Worm (Caenorhabditis elegans) whole organism, late embryonic: ENCODE measurements around the gene M02F4.2.

Experiments
- C08G9.2 ChIP-seq: sonication (generic microtip); optimal IDR thresholded peaks from 2 replicates; lab custom pipeline; 2016; ENCODE audit warnings: mild to moderate bottlenecking, missing genetic modification characterization, moderate library complexity, missing compliant biosample characterization
- C38D4.7 ChIP-seq: fragments of 200-800 bp; sonication (Bioruptor generic); optimal IDR thresholded peaks from 2 replicates; lab custom pipeline; 2018; ENCODE audit warnings: mild to moderate bottlenecking, missing genetic modification characterization, moderate library complexity, missing compliant biosample characterization
- F13H6.1 ChIP-seq: sonication (generic microtip); optimal IDR thresholded peaks from 2 replicates; lab custom pipeline; 2016; ENCODE audit warnings: missing genetic modification characterization, missing compliant biosample characterization
- K09A11.1 ChIP-seq: sonication (generic microtip); optimal IDR thresholded peaks from 2 replicates; lab custom pipeline; 2017; ENCODE audit warnings: antibody characterized with exemption, mild to moderate bottlenecking, missing genetic modification characterization, missing compliant biosample characterization; ENCODE audit not compliant: insufficient read depth
- T23F11.4 ChIP-seq: fragments of 200-800 bp; sonication (Bioruptor generic); optimal IDR thresholded peaks from 2 replicates; lab custom pipeline; 2018; ENCODE audit warnings: mild to moderate bottlenecking, missing genetic modification characterization, missing compliant biosample characterization
- Y22D7AL.16 ChIP-seq: sonication (generic microtip); optimal IDR thresholded peaks from 2 replicates; lab custom pipeline; 2016; ENCODE audit warnings: missing genetic modification characterization, missing compliant biosample characterization
- ahr-1 ChIP-seq: sonication (generic microtip); optimal IDR thresholded peaks from 2 replicates; lab custom pipeline; 2016; ENCODE audit warnings: missing genetic modification characterization, missing compliant biosample characterization
- ceh-14 ChIP-seq: sonication (generic microtip); optimal IDR thresholded peaks from 2 replicates; lab custom pipeline; 2016; ENCODE audit warnings: missing genotype, missing genetic modification characterization, missing compliant biosample characterization
- ceh-19 ChIP-seq: fragments of 200-800 bp; sonication (Bioruptor generic); optimal IDR thresholded peaks from 2 replicates; lab custom pipeline; 2018; ENCODE audit warnings: mild to moderate bottlenecking, missing genetic modification characterization, missing compliant biosample characterization
- ceh-2 ChIP-seq: sonication (generic microtip); optimal IDR thresholded peaks from 2 replicates; lab custom pipeline; 2016; ENCODE audit warnings: missing genotype, missing genetic modification characterization, missing compliant biosample characterization
- ceh-22 ChIP-seq: sonication (generic microtip); optimal IDR thresholded peaks from 2 replicates; lab custom pipeline; 2017; ENCODE audit warnings: missing biosample characterization, missing genetic modification characterization
- ceh-30 ChIP-seq: fragments of 150-350 bp; optimal IDR thresholded peaks from 2 replicates; lab custom pipeline; 2014; ENCODE audit warnings: missing biosample characterization, missing genetic modification characterization
- ceh-31 ChIP-seq: sonication (generic microtip); optimal IDR thresholded peaks from 2 replicates; lab custom pipeline; 2016; ENCODE audit warnings: missing genetic modification characterization, missing compliant biosample characterization
- ceh-48 ChIP-seq: sonication (generic microtip); optimal IDR thresholded peaks from 2 replicates; lab custom pipeline; 2016; ENCODE audit warnings: missing genetic modification characterization, inconsistent platforms, missing compliant biosample characterization
- ceh-6 ChIP-seq: fragments of 200-800 bp; sonication (Bioruptor generic); optimal IDR thresholded peaks from 2 replicates; lab custom pipeline; 2018; ENCODE audit warnings: mild to moderate bottlenecking, missing genetic modification characterization, missing compliant biosample characterization
- ceh-9 ChIP-seq: sonication (generic microtip); optimal IDR thresholded peaks from 2 replicates; lab custom pipeline; 2016; ENCODE audit warnings: mild to moderate bottlenecking, missing genetic modification characterization, inconsistent platforms, missing compliant biosample characterization
- dmd-4 ChIP-seq: sonication (generic microtip); optimal IDR thresholded peaks from 2 replicates; lab custom pipeline; 2016; ENCODE audit warnings: borderline replicate concordance, missing genetic modification characterization, missing compliant biosample characterization
- dve-1 ChIP-seq: sonication (generic microtip); optimal IDR thresholded peaks from 2 replicates; lab custom pipeline; 2017; ENCODE audit warnings: antibody characterized with exemption, mild to moderate bottlenecking, missing genetic modification characterization, missing compliant biosample characterization
- elt-2 ChIP-seq: sonication (generic microtip); optimal IDR thresholded peaks from 2 replicates; lab custom pipeline; 2016; ENCODE audit warnings: missing genetic modification reagents, missing genetic modification characterization, missing compliant biosample characterization
- elt-4 ChIP-seq: sonication (generic microtip); optimal IDR thresholded peaks from 2 replicates; lab custom pipeline; 2016; ENCODE audit warnings: missing genetic modification characterization, missing compliant biosample characterization
- ets-4 ChIP-seq: sonication (generic microtip); optimal IDR thresholded peaks from 2 replicates; lab custom pipeline; 2016; ENCODE audit warnings: missing genetic modification characterization, missing compliant biosample characterization
- fkh-10 ChIP-seq: fragments of 150-350 bp; optimal IDR thresholded peaks from 2 replicates; lab custom pipeline; 2014; ENCODE audit warnings: missing biosample characterization, missing genetic modification reagents, missing genetic modification characterization
- fkh-6 ChIP-seq: sonication (generic microtip); optimal IDR thresholded peaks from 2 replicates; lab custom pipeline; 2016; ENCODE audit warnings: missing genetic modification characterization, missing compliant biosample characterization
- hlh-13 ChIP-seq: fragments of 200-800 bp; sonication (Bioruptor generic); optimal IDR thresholded peaks from 2 replicates; lab custom pipeline; 2018; ENCODE audit warnings: mild to moderate bottlenecking, missing genetic modification characterization, missing compliant biosample characterization
- hlh-15 ChIP-seq: sonication (generic microtip); optimal IDR thresholded peaks from 2 replicates; lab custom pipeline; 2016; ENCODE audit warnings: missing genetic modification characterization, missing compliant biosample characterization
- hlh-30 ChIP-seq: sonication (generic microtip); optimal IDR thresholded peaks from 2 replicates; lab custom pipeline; 2017; ENCODE audit warnings: antibody characterized with exemption, missing genetic modification characterization, missing compliant biosample characterization; ENCODE audit not compliant: insufficient read depth
- hlh-6 ChIP-seq: sonication (generic microtip); optimal IDR thresholded peaks from 2 replicates; lab custom pipeline; 2016; ENCODE audit warnings: missing genotype, missing genetic modification characterization, missing compliant biosample characterization
- hlh-8 ChIP-seq: sonication (generic microtip); optimal IDR thresholded peaks from 2 replicates; lab custom pipeline; 2016; ENCODE audit warnings: missing genotype, missing genetic modification characterization, missing compliant biosample characterization
- lim-6 ChIP-seq: sonication (generic microtip); optimal IDR thresholded peaks from 2 replicates; lab custom pipeline; 2016; ENCODE audit warnings: missing genetic modification characterization, missing compliant biosample characterization
- lin-11 ChIP-seq: fragments of 200-800 bp; sonication (Bioruptor generic); optimal IDR thresholded peaks from 2 replicates; lab custom pipeline; 2018; ENCODE audit warnings: mild to moderate bottlenecking, missing genetic modification characterization, missing compliant biosample characterization
- madf-2 ChIP-seq: sonication (generic microtip); optimal IDR thresholded peaks from 2 replicates; lab custom pipeline; 2017; ENCODE audit warnings: missing genetic modification characterization, missing compliant biosample characterization
- nhr-232 ChIP-seq: sonication (generic microtip); optimal IDR thresholded peaks from 2 replicates; lab custom pipeline; 2016; ENCODE audit warnings: missing genetic modification characterization, missing compliant biosample characterization
- npax-4 ChIP-seq: sonication (generic microtip); optimal IDR thresholded peaks from 2 replicates; lab custom pipeline; 2016; ENCODE audit warnings: missing genetic modification characterization, missing compliant biosample characterization
- pag-3 ChIP-seq: sonication (generic microtip); optimal IDR thresholded peaks from 2 replicates; lab custom pipeline; 2016; ENCODE audit warnings: missing compliant biosample characterization, missing genetic modification characterization, borderline replicate concordance
- pat-9 ChIP-seq: fragments of 200-800 bp; sonication (Bioruptor generic); optimal IDR thresholded peaks from 2 replicates; lab custom pipeline; 2018; ENCODE audit warnings: mild to moderate bottlenecking, missing genetic modification characterization, moderate library complexity, missing compliant biosample characterization
- pax-1 ChIP-seq: fragments of 150-350 bp; optimal IDR thresholded peaks from 2 replicates; lab custom pipeline; 2014; ENCODE audit warnings: missing biosample characterization, missing genetic modification characterization
- pha-4 ChIP-seq: fragments of 150-350 bp; optimal IDR thresholded peaks from 2 replicates; lab custom pipeline; 2018; ENCODE audit warnings: missing biosample characterization, missing genetic modification reagents, missing genetic modification characterization
- ref-2 ChIP-seq: sonication (generic microtip); optimal IDR thresholded peaks from 2 replicates; lab custom pipeline; 2016; ENCODE audit warnings: missing genetic modification characterization, missing compliant biosample characterization
- rnt-1 ChIP-seq: sonication (generic microtip); optimal IDR thresholded peaks from 2 replicates; lab custom pipeline; 2016; ENCODE audit warnings: missing genetic modification characterization, missing compliant biosample characterization
- sox-2 ChIP-seq: fragments of 200-800 bp; sonication (Bioruptor generic); IDR thresholded peaks from 2 replicates; pipeline ENCODE4 v1.3.6; 2022; ENCODE audit warnings: missing genetic modification reagents, missing genetic modification characterization, missing compliant biosample characterization
- tbx-2 ChIP-seq: sonication (generic microtip); optimal IDR thresholded peaks from 2 replicates; lab custom pipeline; 2016; ENCODE audit warnings: missing genetic modification characterization, missing compliant biosample characterization
- tbx-7 ChIP-seq: sonication (generic microtip); optimal IDR thresholded peaks from 2 replicates; lab custom pipeline; 2016; ENCODE audit warnings: missing genotype, missing genetic modification characterization, missing compliant biosample characterization
- unc-3 ChIP-seq, 2 experiments: fragments of 200-800 bp in 1 of 2; sonication (Bioruptor generic) in 1 of 2; sonication (generic microtip) in 1 of 2; conservative IDR thresholded peaks in 1 of 2; optimal IDR thresholded peaks in 1 of 2; 2 replicates each; pipeline versions ENCODE4 v1.3.6 to Lab custom; 2016 to 2022; ENCODE audit warnings: missing compliant biosample characterization in 2 of 2, missing genetic modification characterization in 2 of 2, missing genetic modification reagents in 1 of 2
- unc-42 ChIP-seq: sonication (generic microtip); optimal IDR thresholded peaks from 2 replicates; lab custom pipeline; 2016; ENCODE audit warnings: missing genotype, missing genetic modification characterization, missing compliant biosample characterization
- unc-86 ChIP-seq: sonication (generic microtip); optimal IDR thresholded peaks from 2 replicates; lab custom pipeline; 2016; ENCODE audit warnings: missing genetic modification characterization, missing compliant biosample characterization
- zip-5 ChIP-seq: sonication (generic microtip); optimal IDR thresholded peaks from 2 replicates; lab custom pipeline; 2016; ENCODE audit warnings: missing genetic modification characterization, missing compliant biosample characterization

The M02F4.2 gene

DNA sequence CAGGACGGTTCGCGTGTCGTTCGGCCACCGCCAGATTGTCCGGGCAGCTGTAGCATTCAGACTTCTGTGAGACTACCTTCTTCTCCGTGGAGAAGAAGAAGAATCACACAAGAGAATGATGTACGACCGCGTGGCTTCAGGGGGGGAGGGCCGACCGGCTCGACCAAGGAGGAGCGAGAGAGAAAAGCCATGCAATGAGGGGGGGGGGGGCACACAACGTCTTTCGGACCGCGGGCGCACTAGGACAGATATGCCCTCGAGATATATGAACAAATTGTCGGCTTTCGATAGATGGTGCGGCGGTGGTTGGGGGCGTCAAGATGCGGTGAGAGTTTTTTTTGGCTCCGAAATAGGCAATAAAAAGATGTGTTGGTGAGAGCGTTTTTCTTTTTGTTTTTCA lies 6.5 kb upstream of the M02F4.2 start:
- no peak for TF ChIP-seq Y22D7AL.16 (tag; lab: Kevin White, UChicago)
- TF ChIP-seq ceh-31 (tag; lab: Kevin White, UChicago), result peak; percentile 85

DNA sequence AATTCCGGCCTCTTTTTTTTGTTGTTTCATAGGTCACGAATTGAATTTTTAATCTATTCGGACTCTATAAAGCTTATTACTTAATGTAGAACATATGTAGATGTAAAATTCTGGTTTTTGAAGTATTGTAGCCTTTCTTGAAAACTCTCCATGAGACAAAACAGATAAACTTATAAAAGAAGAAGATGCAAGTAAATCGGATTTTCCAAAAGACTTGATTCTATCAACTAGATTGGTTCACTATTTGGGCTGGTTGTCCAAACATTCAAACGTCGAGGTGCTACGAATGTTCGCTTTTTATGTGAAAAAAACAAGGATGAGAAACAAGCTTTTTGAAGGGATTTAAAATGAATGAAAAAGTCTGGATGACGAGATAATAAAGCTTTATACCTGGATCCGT lies 5.9 kb upstream of the M02F4.2 start:
- no peak for TF ChIP-seq fkh-6 (tag; lab: Kevin White, UChicago)
- TF ChIP-seq pag-3 (tag; lab: Kevin White, UChicago), result no peak
- TF ChIP-seq ceh-2, result no peak
- no peak for TF ChIP-seq F13H6.1 (tag; lab: Kevin White, UChicago)
- TF ChIP-seq nhr-232, result no peak
- no peak for TF ChIP-seq unc-3 (GFP tag; conservative IDR thresholded peaks at IDR 0.05; lab: Robert Waterston, UW)
- no peak for TF ChIP-seq unc-3 (tag; optimal IDR thresholded peaks at IDR 0.05; lab: Kevin White, UChicago)
- no peak for TF ChIP-seq hlh-30 (tag; lab: Kevin White, UChicago)
- no peak for TF ChIP-seq ceh-14 (tag; lab: Kevin White, UChicago)
- peak; percentile 71 for TF ChIP-seq unc-42 (tag; lab: Kevin White, UChicago)

DNA sequence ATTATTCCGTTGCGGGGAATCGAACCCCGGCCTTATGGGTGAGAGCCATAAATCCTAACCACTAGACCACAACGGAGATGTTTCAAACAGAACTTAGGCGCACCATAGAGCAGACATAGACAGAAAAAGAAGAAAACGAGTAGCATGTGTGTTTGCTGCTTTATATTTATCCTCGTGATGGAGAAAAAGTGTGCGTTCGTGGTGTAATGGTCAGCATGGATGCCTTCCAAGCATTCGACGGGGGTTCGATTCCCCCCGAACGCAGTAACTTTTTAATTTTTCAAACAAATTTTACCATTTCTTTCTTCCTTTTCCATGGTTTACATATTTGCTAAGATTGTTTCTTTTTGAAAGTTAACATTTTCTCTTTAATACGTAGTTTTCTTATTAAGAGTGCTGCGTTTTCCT lies 1.9 kb upstream of the M02F4.2 start:
- peak; percentile 91 for TF ChIP-seq tbx-2 (tag; lab: Kevin White, UChicago)
- TF ChIP-seq hlh-30 (tag; lab: Kevin White, UChicago), result peak; percentile 75
- peak; percentile 37 for TF ChIP-seq tbx-7 (tag; lab: Kevin White, UChicago)
- peak; percentile 97 for TF ChIP-seq rnt-1
- peak; percentile 96 for TF ChIP-seq hlh-6 (tag; lab: Kevin White, UChicago)
- TF ChIP-seq dve-1 (tag; lab: Kevin White, UChicago), result peak; percentile 98
- peak; percentile 89 for TF ChIP-seq ceh-6 (GFP tag; lab: Kevin White, UChicago)
- peak; percentile 89 for TF ChIP-seq lin-11 (tag; lab: Kevin White, UChicago)
- TF ChIP-seq K09A11.1 (tag; lab: Kevin White, UChicago), result peak; percentile 86
- TF ChIP-seq hlh-8 (tag; lab: Kevin White, UChicago), result peak; percentile 93
- TF ChIP-seq sox-2 (GFP tag; lab: Robert Waterston, UW), result peak; percentile 85
- TF ChIP-seq npax-4 (tag; lab: Kevin White, UChicago), result peak; percentile 93
- peak; percentile 86 for TF ChIP-seq ceh-31 (tag; lab: Kevin White, UChicago)
- peak; percentile 83 for TF ChIP-seq zip-5 (tag; lab: Kevin White, UChicago)
- peak; percentile 68 for TF ChIP-seq unc-42 (tag; lab: Kevin White, UChicago)
- TF ChIP-seq C38D4.7 (GFP tag; lab: Kevin White, UChicago), result peak; percentile 93
- peak; percentile 84 for TF ChIP-seq lim-6
- TF ChIP-seq ets-4 (tag; lab: Kevin White, UChicago), result peak; percentile 82
- TF ChIP-seq unc-86 (tag; lab: Kevin White, UChicago), result peak; percentile 95
- peak; percentile 95 for TF ChIP-seq elt-2 (tag; lab: Kevin White, UChicago)
- TF ChIP-seq C08G9.2 (tag; lab: Kevin White, UChicago), result peak; percentile 91
- TF ChIP-seq hlh-13 (GFP tag; lab: Kevin White, UChicago), result peak; percentile 93
- peak; percentile 64 for TF ChIP-seq pag-3 (tag; lab: Kevin White, UChicago)
- TF ChIP-seq ceh-9, result peak; percentile 97
- TF ChIP-seq madf-2 (tag; lab: Kevin White, UChicago), result peak; percentile 94
- TF ChIP-seq elt-4, result no peak
- TF ChIP-seq pha-4 (tag; lab: Kevin White, UChicago), result no peak
- TF ChIP-seq T23F11.4 (GFP tag; lab: Kevin White, UChicago), result peak; percentile 95
- TF ChIP-seq ceh-30 (tag; lab: Kevin White, UChicago), result peak; percentile 63
- TF ChIP-seq ceh-14 (tag; lab: Kevin White, UChicago), result peak; percentile 96
- peak; percentile 94 for TF ChIP-seq ref-2
- peak; percentile 95 for TF ChIP-seq hlh-15 (tag; lab: Kevin White, UChicago)
- peak; percentile 94 for TF ChIP-seq dmd-4 (tag; lab: Kevin White, UChicago)
- peak; percentile 82 for TF ChIP-seq fkh-10 (GFP tag; lab: Kevin White, UChicago)
- TF ChIP-seq pat-9 (tag; lab: Kevin White, UChicago), result peak; percentile 92
- peak; percentile 92 for TF ChIP-seq F13H6.1 (tag; lab: Kevin White, UChicago)
- peak; percentile 83 for TF ChIP-seq ahr-1
- no peak for TF ChIP-seq ceh-22 (tag; lab: Kevin White, UChicago)
- peak; percentile 89 for TF ChIP-seq ceh-2
- TF ChIP-seq nhr-232, result peak; percentile 90
- TF ChIP-seq pax-1 (tag; lab: Kevin White, UChicago), result peak; percentile 60
- TF ChIP-seq ceh-48, result peak; percentile 90
- TF ChIP-seq fkh-6 (tag; lab: Kevin White, UChicago), result peak; percentile 92
- TF ChIP-seq ceh-19, result peak; percentile 97
